Fruit fly (Drosophila melanogaster) whole organism, embryonic: Measurements from ENCODE around the gene Aatf.

Experiments
- Antp ChIP-seq: fragments of 200-800 bp; sonication (Bioruptor generic); optimal IDR thresholded peaks from 3 replicates; lab custom pipeline; 2016; ENCODE audit warnings: missing biosample characterization, missing genetic modification characterization
- Atf3 ChIP-seq: fragments of 200-800 bp; sonication (Bioruptor generic); optimal IDR thresholded peaks from 3 replicates; lab custom pipeline; 2016; ENCODE audit warnings: missing biosample characterization, missing genetic modification characterization
- B-H1 ChIP-seq: fragments of 200-800 bp; sonication (Bioruptor generic); IDR thresholded peaks from 3 replicates; pipeline ENCODE4 v1.3.6; 2022; ENCODE audit warnings: missing biosample characterization, missing genetic modification characterization
- BtbVII ChIP-seq: fragments of 200-800 bp; sonication (Bioruptor generic); optimal IDR thresholded peaks from 3 replicates; lab custom pipeline; 2017; ENCODE audit warnings: missing biosample characterization, mild to moderate bottlenecking, missing genetic modification characterization
- Bteb2 ChIP-seq: fragments of 200-800 bp; sonication (Bioruptor generic); optimal IDR thresholded peaks from 2 replicates; lab custom pipeline; 2016; ENCODE audit warnings: missing biosample characterization, missing genetic modification characterization
- C15 ChIP-seq: fragments of 200-800 bp; sonication (Bioruptor generic); IDR thresholded peaks from 3 replicates; pipeline ENCODE4 v1.3.6; 2022; ENCODE audit warnings: missing biosample characterization, missing genetic modification characterization
- CG11695 ChIP-seq: fragments of 200-800 bp; sonication (Bioruptor generic); IDR thresholded peaks from 3 replicates; pipeline ENCODE4 v1.3.6; 2022; ENCODE audit warnings: missing biosample characterization, missing genetic modification characterization
- CG11696 ChIP-seq: fragments of 200-800 bp; sonication (Bioruptor generic); IDR thresholded peaks from 2 replicates; pipeline ENCODE4 v1.3.6; 2022; ENCODE audit warnings: missing biosample characterization, missing genetic modification characterization
- CG12104 ChIP-seq: fragments of 200-800 bp; sonication (Bioruptor generic); optimal IDR thresholded peaks from 3 replicates; lab custom pipeline; 2016; ENCODE audit warnings: missing biosample characterization, missing genetic modification characterization
- CG12219 ChIP-seq: fragments of 200-800 bp; sonication (Bioruptor generic); optimal IDR thresholded peaks from 3 replicates; lab custom pipeline; 2018; ENCODE audit warnings: missing biosample characterization, mild to moderate bottlenecking, missing genetic modification characterization
- CG1233 ChIP-seq: fragments of 200-800 bp; sonication (Bioruptor generic); optimal IDR thresholded peaks from 4 replicates; lab custom pipeline; 2018; ENCODE audit warnings: missing biosample characterization, mild to moderate bottlenecking, missing genetic modification characterization
- CG17359 ChIP-seq: fragments of 200-800 bp; sonication (Bioruptor generic); optimal IDR thresholded peaks from 3 replicates; lab custom pipeline; 2018; ENCODE audit warnings: missing biosample characterization, mild to moderate bottlenecking, missing genetic modification characterization, moderate library complexity
- CG18476 ChIP-seq: fragments of 200-800 bp; sonication (Bioruptor generic); optimal IDR thresholded peaks from 2 replicates; lab custom pipeline; 2016; ENCODE audit warnings: missing biosample characterization, mild to moderate bottlenecking, missing genetic modification characterization
- CG18764 ChIP-seq: fragments of 200-800 bp; sonication (Bioruptor generic); optimal IDR thresholded peaks from 3 replicates; lab custom pipeline; 2016; ENCODE audit warnings: missing biosample characterization, missing genetic modification characterization
- CG30403 ChIP-seq: fragments of 200-800 bp; sonication (Bioruptor generic); optimal IDR thresholded peaks from 3 replicates; lab custom pipeline; 2016; ENCODE audit warnings: missing biosample characterization, missing genetic modification characterization
- CG32532 ChIP-seq: fragments of 200-800 bp; sonication (Bioruptor generic); IDR thresholded peaks from 2 replicates; pipeline ENCODE4 v1.3.6; 2022; ENCODE audit warnings: missing biosample characterization, missing genetic modification characterization
- CG32772 ChIP-seq: fragments of 200-800 bp; sonication (Bioruptor generic); IDR thresholded peaks from 2 replicates; pipeline ENCODE4 v1.3.6; 2022; ENCODE audit warnings: missing biosample characterization, missing genetic modification characterization
- CG33213 ChIP-seq: fragments of 200-800 bp; sonication (Bioruptor generic); optimal IDR thresholded peaks from 3 replicates; lab custom pipeline; 2016; ENCODE audit warnings: missing biosample characterization, missing genetic modification characterization
- CG33557 ChIP-seq: fragments of 200-800 bp; sonication (Bioruptor generic); optimal IDR thresholded peaks from 2 replicates; lab custom pipeline; 2019; ENCODE audit warnings: missing biosample characterization, mild to moderate bottlenecking, missing genetic modification characterization, moderate library complexity
- CG34422 ChIP-seq: fragments of 200-800 bp; sonication (Bioruptor generic); IDR thresholded peaks from 3 replicates; pipeline ENCODE4 v1.3.6; 2022; ENCODE audit warnings: missing biosample characterization, missing genetic modification characterization
- CG42726 ChIP-seq: fragments of 200-800 bp; sonication (Bioruptor generic); IDR thresholded peaks from 2 replicates; pipeline ENCODE4 v1.3.6; 2022; ENCODE audit warnings: missing biosample characterization, missing genetic modification characterization; ENCODE audit not compliant: partially characterized antibody
- CG4820 ChIP-seq: fragments of 200-800 bp; sonication (Bioruptor generic); optimal IDR thresholded peaks from 3 replicates; lab custom pipeline; 2016; ENCODE audit warnings: missing biosample characterization, missing genetic modification characterization
- CG7271 ChIP-seq: fragments of 200-800 bp; sonication (Bioruptor generic); optimal IDR thresholded peaks from 2 replicates; lab custom pipeline; 2018; ENCODE audit warnings: missing biosample characterization, mild to moderate bottlenecking, missing genetic modification characterization, moderate library complexity
- CG7745 ChIP-seq: fragments of 200-800 bp; sonication (Bioruptor generic); optimal IDR thresholded peaks from 2 replicates; lab custom pipeline; 2018; ENCODE audit warnings: missing biosample characterization, mild to moderate bottlenecking, missing genetic modification characterization, moderate library complexity
- CG7928 ChIP-seq: fragments of 200-800 bp; sonication (Bioruptor generic); optimal IDR thresholded peaks from 2 replicates; lab custom pipeline; 2017; ENCODE audit warnings: missing biosample characterization, mild to moderate bottlenecking, missing genetic modification characterization
- CG7987 ChIP-seq: fragments of 200-800 bp; sonication (Bioruptor generic); optimal IDR thresholded peaks from 2 replicates; lab custom pipeline; 2018; ENCODE audit warnings: missing biosample characterization, mild to moderate bottlenecking, missing genetic modification characterization, moderate library complexity
- CG8388 ChIP-seq: fragments of 200-800 bp; sonication (Bioruptor generic); optimal IDR thresholded peaks from 2 replicates; lab custom pipeline; 2019; ENCODE audit warnings: missing biosample characterization, mild to moderate bottlenecking, missing genetic modification characterization, moderate library complexity
- Dad ChIP-seq: fragments of 200-800 bp; sonication (Bioruptor generic); optimal IDR thresholded peaks from 3 replicates; lab custom pipeline; 2016; ENCODE audit warnings: missing biosample characterization, missing genetic modification characterization
- Dip3 ChIP-seq: fragments of 200-800 bp; sonication (Bioruptor generic); optimal IDR thresholded peaks from 3 replicates; lab custom pipeline; 2016; ENCODE audit warnings: missing biosample characterization, missing genetic modification characterization
- Dll ChIP-seq: fragments of 200-800 bp; sonication (Bioruptor generic); IDR thresholded peaks from 4 replicates; pipeline ENCODE4 v1.3.6; 2022; ENCODE audit warnings: missing biosample characterization, missing genetic modification characterization; ENCODE audit not compliant: partially characterized antibody
- Drgx ChIP-seq: fragments of 200-800 bp; sonication (Bioruptor generic); IDR thresholded peaks from 2 replicates; pipeline ENCODE4 v1.3.6; 2022; ENCODE audit warnings: missing biosample characterization, missing genetic modification characterization
- HHEX ChIP-seq: fragments of 200-800 bp; sonication (Bioruptor generic); optimal IDR thresholded peaks from 3 replicates; lab custom pipeline; 2017; ENCODE audit warnings: missing biosample characterization, mild to moderate bottlenecking, missing genetic modification characterization, missing genetic modification reagents
- Hey ChIP-seq: fragments of 200-800 bp; sonication (Bioruptor generic); optimal IDR thresholded peaks from 3 replicates; lab custom pipeline; 2018; ENCODE audit warnings: missing biosample characterization, mild to moderate bottlenecking, missing genetic modification characterization
- Oli ChIP-seq: fragments of 200-800 bp; sonication (Bioruptor generic); optimal IDR thresholded peaks from 2 replicates; lab custom pipeline; 2018; ENCODE audit warnings: missing biosample characterization, mild to moderate bottlenecking, missing genetic modification characterization, moderate library complexity
- Sox100B ChIP-seq: fragments of 200-800 bp; sonication (Bioruptor generic); optimal IDR thresholded peaks from 3 replicates; lab custom pipeline; 2018; ENCODE audit warnings: missing biosample characterization, mild to moderate bottlenecking, missing genetic modification characterization
- Ssrp ChIP-seq: fragments of 200-800 bp; sonication (Bioruptor generic); optimal IDR thresholded peaks from 2 replicates; lab custom pipeline; 2018; ENCODE audit warnings: missing biosample characterization, mild to moderate bottlenecking, missing genetic modification characterization, moderate library complexity
- ato ChIP-seq: fragments of 200-800 bp; sonication (Bioruptor generic); IDR thresholded peaks from 2 replicates; pipeline ENCODE4 v1.3.6; 2022; ENCODE audit warnings: missing biosample characterization, missing genetic modification characterization; ENCODE audit not compliant: partially characterized antibody
- dan ChIP-seq: fragments of 200-800 bp; sonication (Bioruptor generic); IDR thresholded peaks from 2 replicates; pipeline ENCODE4 v1.3.6; 2022; ENCODE audit warnings: missing biosample characterization, missing genetic modification characterization
- danr ChIP-seq: fragments of 200-800 bp; sonication (Bioruptor generic); IDR thresholded peaks from 2 replicates; pipeline ENCODE4 v1.3.6; 2022; ENCODE audit warnings: missing biosample characterization, missing genetic modification characterization
- dati ChIP-seq: fragments of 200-800 bp; sonication (Bioruptor generic); IDR thresholded peaks from 2 replicates; pipeline ENCODE4 v1.3.6; 2022; ENCODE audit warnings: missing biosample characterization, missing genetic modification characterization
- dimm ChIP-seq: fragments of 200-800 bp; sonication (Bioruptor generic); IDR thresholded peaks from 2 replicates; pipeline ENCODE4 v1.3.6; 2022; ENCODE audit warnings: missing biosample characterization, missing genetic modification characterization
- kay ChIP-seq: fragments of 200-800 bp; sonication (Bioruptor generic); optimal IDR thresholded peaks from 2 replicates; lab custom pipeline; 2016; ENCODE audit warnings: missing biosample characterization, missing genetic modification characterization
- mld ChIP-seq: fragments of 200-800 bp; sonication (Bioruptor generic); IDR thresholded peaks from 3 replicates; pipeline ENCODE4 v1.3.6; 2022; ENCODE audit warnings: missing biosample characterization, missing genetic modification characterization; ENCODE audit not compliant: partially characterized antibody
- nom ChIP-seq: fragments of 200-800 bp; sonication (Bioruptor generic); optimal IDR thresholded peaks from 2 replicates; lab custom pipeline; 2017; ENCODE audit warnings: missing biosample characterization, missing genetic modification characterization, mild to moderate bottlenecking, moderate library complexity, missing genetic modification reagents
- pb ChIP-seq: fragments of 200-800 bp; sonication (Bioruptor generic); optimal IDR thresholded peaks from 3 replicates; lab custom pipeline; 2016; ENCODE audit warnings: missing biosample characterization, missing genetic modification characterization
- psq ChIP-seq: fragments of 200-800 bp; sonication (Bioruptor generic); optimal IDR thresholded peaks from 2 replicates; lab custom pipeline; 2017; ENCODE audit warnings: missing biosample characterization, missing genetic modification characterization
- sisA ChIP-seq: fragments of 200-800 bp; sonication (Bioruptor generic); IDR thresholded peaks from 2 replicates; pipeline ENCODE4 v1.3.6; 2022; ENCODE audit warnings: missing biosample characterization, missing genetic modification characterization
- sob ChIP-seq: fragments of 200-800 bp; sonication (Bioruptor generic); IDR thresholded peaks from 2 replicates; pipeline ENCODE4 v1.3.6; 2022; ENCODE audit warnings: missing biosample characterization, missing genetic modification characterization
- ssp ChIP-seq: fragments of 200-800 bp; sonication (Bioruptor generic); IDR thresholded peaks from 2 replicates; pipeline ENCODE4 v1.3.6; 2022; ENCODE audit warnings: missing biosample characterization, missing genetic modification characterization
- tna ChIP-seq: fragments of 200-800 bp; sonication (Bioruptor generic); IDR thresholded peaks from 2 replicates; pipeline ENCODE4 v1.3.6; 2022; ENCODE audit warnings: missing biosample characterization, missing genetic modification characterization; ENCODE audit not compliant: partially characterized antibody
- wor ChIP-seq: fragments of 200-800 bp; sonication (Bioruptor generic); IDR thresholded peaks from 2 replicates; pipeline ENCODE4 v1.3.6; 2022; ENCODE audit warnings: missing biosample characterization, missing genetic modification characterization

The Aatf gene

DNA sequence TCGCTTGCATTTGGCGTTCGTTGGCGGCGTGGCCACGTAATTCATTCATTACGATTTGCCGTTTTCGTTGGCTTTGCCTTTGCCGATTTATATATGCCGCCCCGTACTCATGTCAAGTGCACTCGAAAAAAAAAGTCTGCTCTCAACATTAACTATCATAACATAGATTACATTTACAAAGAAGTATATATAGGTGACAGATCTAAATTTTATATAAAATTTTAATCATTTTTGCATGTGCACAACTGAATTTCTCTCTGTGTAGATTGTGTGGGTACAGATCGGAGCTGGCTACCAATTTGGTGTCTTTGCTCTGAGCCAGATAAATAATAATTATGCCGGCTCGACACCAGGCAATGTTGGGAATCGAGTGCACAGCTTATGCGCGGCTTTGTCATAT lies 19.0 kb upstream of the Aatf start (continued):
- TF ChIP-seq psq (GFP tag; lab: Kevin White, UChicago): no peak
- no peak for TF ChIP-seq mld (GFP tag; lab: Robert Waterston, UW)
- peak; percentile 53 for TF ChIP-seq Oli (tag; lab: Kevin White, UChicago)
- TF ChIP-seq CG4820: peak; percentile 36
- peak; percentile 27; the same call in 1 of the 2 replicates for TF ChIP-seq CG32772
- TF ChIP-seq BtbVII (GFP tag; lab: Kevin White, UChicago): no peak
- peak; percentile 6 for TF ChIP-seq HHEX (GFP tag; lab: Kevin White, UChicago)
- TF ChIP-seq CG33557 (GFP tag; lab: Kevin White, UChicago): no peak
- TF ChIP-seq CG11696 (GFP tag; lab: Robert Waterston, UW): no peak
- peak; percentile 63 for TF ChIP-seq sisA (GFP tag; lab: Robert Waterston, UW)
- TF ChIP-seq Antp (GFP tag; lab: Kevin White, UChicago): peak; percentile 9
- no peak for TF ChIP-seq CG7745 (tag; lab: Kevin White, UChicago)
- TF ChIP-seq danr (GFP tag; lab: Robert Waterston, UW): no peak
- TF ChIP-seq CG17359: peak; percentile 31
- TF ChIP-seq CG12219 (GFP tag; lab: Kevin White, UChicago): peak; percentile 34
- no peak for TF ChIP-seq Hey
- no peak for TF ChIP-seq CG7928
- TF ChIP-seq CG18764 (GFP tag; lab: Kevin White, UChicago): peak; percentile 7
- no peak for TF ChIP-seq kay (GFP tag; lab: Kevin White, UChicago)
- TF ChIP-seq CG18476 (GFP tag; lab: Kevin White, UChicago): peak; percentile 4
- TF ChIP-seq CG8388 (GFP tag; lab: Kevin White, UChicago): peak; percentile 29
- no peak for TF ChIP-seq CG7271
- no peak; the same call in 1 of the 2 replicates for TF ChIP-seq CG32532 (GFP tag; lab: Robert Waterston, UW)
- TF ChIP-seq CG1233 (GFP tag; lab: Kevin White, UChicago): peak; percentile 47
- no peak for TF ChIP-seq Dip3 (GFP tag; lab: Kevin White, UChicago)
- TF ChIP-seq Dad (GFP tag; lab: Kevin White, UChicago): no peak
- no peak for TF ChIP-seq C15
- peak; percentile 60; the same call in 1 of the 2 replicates for TF ChIP-seq sob
- no peak for TF ChIP-seq Bteb2 (GFP tag; lab: Kevin White, UChicago)
- 0 out of 2 replicates have a peak, but pooled peaks have one; percentile 25 for TF ChIP-seq dati (GFP tag; lab: Robert Waterston, UW)
- TF ChIP-seq Atf3 (GFP tag; lab: Kevin White, UChicago): peak; percentile 6
- TF ChIP-seq ssp (GFP tag; lab: Robert Waterston, UW): peak; percentile 32; the same call in 1 of the 2 replicates
- TF ChIP-seq CG12104 (GFP tag; lab: Kevin White, UChicago): no peak
- no peak for TF ChIP-seq nom (GFP tag; lab: Kevin White, UChicago)
- TF ChIP-seq ato (GFP tag; lab: Robert Waterston, UW): no peak
- no peak for TF ChIP-seq CG7987 (GFP tag; lab: Kevin White, UChicago)
- no peak for TF ChIP-seq tna (GFP tag; lab: Robert Waterston, UW)
- TF ChIP-seq CG11695 (GFP tag; lab: Robert Waterston, UW): peak; percentile 20; the same call in 1 of the 3 replicates
- TF ChIP-seq Sox100B (GFP tag; lab: Kevin White, UChicago): peak; percentile 23
- TF ChIP-seq CG30403 (GFP tag; lab: Kevin White, UChicago): peak; percentile 49
- TF ChIP-seq CG33213 (GFP tag; lab: Kevin White, UChicago): peak; percentile 12
- TF ChIP-seq Dll (GFP tag; lab: Robert Waterston, UW): no peak
- peak; percentile 75; the same call in 1 of the 3 replicates for TF ChIP-seq CG34422 (GFP tag; lab: Robert Waterston, UW)
- TF ChIP-seq B-H1: peak; percentile 46; the same call in 1 of the 3 replicates
- TF ChIP-seq wor (GFP tag; lab: Robert Waterston, UW): no peak
- no peak for TF ChIP-seq pb (GFP tag; lab: Kevin White, UChicago)
- TF ChIP-seq dimm (GFP tag; lab: Robert Waterston, UW): no peak
- peak; percentile 42 for TF ChIP-seq Ssrp (tag; lab: Kevin White, UChicago)
- TF ChIP-seq CG42726: no peak
- TF ChIP-seq dan (GFP tag; lab: Robert Waterston, UW): 0 out of 2 replicates have a peak, but pooled peaks have one; percentile 23
- peak; percentile 80 for TF ChIP-seq Drgx (GFP tag; lab: Robert Waterston, UW)
